Fruit fly (Drosophila melanogaster): ENCODE results near the gene CG31635.

The CG31635 gene

DNA sequence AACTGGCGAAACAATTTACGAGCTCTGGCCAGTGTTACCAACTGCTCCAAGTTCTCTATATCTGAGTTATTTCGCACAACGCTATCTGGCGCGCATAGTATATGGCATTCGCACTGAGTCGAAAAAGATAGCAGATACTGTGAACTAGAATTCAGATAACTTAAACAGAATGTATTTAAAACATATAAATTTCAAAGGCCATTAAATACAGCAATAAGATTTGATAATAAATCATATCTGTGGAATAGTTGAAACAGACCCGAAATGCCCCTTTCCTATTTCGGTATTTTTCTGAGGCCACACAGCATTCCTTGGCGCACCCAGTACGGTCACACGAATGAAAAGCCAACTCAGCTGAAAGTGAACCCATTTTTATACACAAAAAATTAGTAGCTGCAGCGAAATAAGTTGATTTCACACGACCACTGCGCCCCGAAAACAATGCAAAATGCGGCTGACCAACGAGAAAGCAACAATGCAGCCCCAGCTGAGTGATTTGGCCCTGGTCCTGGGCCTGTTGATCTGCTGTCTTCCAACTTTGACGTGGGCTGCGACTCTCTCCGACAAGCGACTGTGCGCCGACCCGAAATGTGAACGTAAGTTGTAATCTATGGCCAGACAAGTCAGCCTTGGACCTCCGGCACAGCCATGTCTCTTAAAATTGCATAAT lies at the start of gene CG31635, which contains the start of gene Tango1:
CG31635 (minus strand) TSS at position 30 of the 670 bp plus-strand sequence.
Tango1 (plus strand) TSS at position 304 of the 670 bp plus-strand sequence.
- peak; percentile 20 for TF ChIP-seq noc (tag; optimal IDR thresholded peaks at IDR 0.05)

DNA sequence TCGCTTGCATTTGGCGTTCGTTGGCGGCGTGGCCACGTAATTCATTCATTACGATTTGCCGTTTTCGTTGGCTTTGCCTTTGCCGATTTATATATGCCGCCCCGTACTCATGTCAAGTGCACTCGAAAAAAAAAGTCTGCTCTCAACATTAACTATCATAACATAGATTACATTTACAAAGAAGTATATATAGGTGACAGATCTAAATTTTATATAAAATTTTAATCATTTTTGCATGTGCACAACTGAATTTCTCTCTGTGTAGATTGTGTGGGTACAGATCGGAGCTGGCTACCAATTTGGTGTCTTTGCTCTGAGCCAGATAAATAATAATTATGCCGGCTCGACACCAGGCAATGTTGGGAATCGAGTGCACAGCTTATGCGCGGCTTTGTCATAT lies 49.5 kb upstream of the CG31635 start:
- TF ChIP-seq noc (tag; optimal IDR thresholded peaks at IDR 0.05), result no peak

DNA sequence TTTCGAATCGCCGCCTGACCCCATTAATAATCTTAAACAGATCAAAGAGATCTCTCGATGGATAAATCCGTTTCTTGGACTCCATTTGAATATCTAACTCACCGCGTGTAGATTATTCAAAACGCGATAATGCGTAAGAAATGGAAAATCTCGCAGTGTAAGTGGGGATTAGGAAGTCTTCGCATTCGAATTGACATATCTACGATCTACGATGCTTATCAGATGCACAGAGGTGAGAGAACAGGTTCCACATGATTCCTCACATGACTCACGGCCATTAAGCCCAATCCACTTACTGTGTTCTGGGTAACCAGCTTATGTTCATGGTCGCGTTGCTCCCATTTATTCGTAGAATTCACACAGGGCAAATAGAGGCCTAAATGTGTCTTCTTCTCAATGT lies 47.3 kb upstream of the CG31635 start:
- TF ChIP-seq noc (tag; optimal IDR thresholded peaks at IDR 0.05), result no peak

DNA sequence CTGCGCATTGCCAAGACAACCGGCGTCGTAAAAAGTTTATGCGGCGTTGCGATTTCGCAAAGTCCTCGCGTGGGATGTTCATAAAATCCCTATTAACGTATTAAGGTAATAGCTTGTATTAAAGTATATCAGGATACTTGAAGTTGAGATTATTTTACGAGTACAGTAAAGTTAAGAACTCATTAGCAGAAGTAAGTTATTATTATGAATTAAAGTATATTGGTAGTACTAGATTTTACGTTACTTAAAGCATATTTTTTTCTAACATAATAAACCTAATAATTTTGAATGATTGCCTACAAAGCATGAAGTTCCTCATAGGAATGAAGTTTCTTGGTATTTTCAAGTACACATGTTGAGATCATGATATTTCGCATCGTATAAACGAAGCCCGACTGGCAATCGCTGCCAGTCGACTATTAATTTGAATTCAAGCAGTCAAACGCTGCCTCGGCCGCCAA lies 44.9 kb upstream of the CG31635 start:
- peak; percentile 48 for TF ChIP-seq noc (tag; optimal IDR thresholded peaks at IDR 0.05)

DNA sequence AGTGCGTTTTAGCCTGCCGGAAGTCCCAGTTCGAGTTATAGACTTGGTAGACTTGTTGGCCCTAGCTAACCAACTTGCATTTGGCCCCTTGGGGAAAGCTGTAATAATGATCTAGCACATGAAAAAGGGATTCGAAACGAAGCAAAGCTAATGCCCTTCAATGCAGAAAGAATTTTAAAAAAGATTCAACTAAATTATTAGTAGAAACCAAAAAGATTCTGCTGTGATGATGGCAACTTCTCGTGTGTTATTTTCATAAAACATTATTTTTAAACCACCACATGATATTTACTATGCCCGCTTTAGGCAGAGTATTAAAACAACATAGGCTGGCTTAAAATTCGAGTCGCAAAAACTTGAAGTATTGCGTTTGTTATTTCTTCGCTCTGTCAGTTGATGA lies 43.1 kb upstream of the CG31635 start:
- TF ChIP-seq noc (tag; optimal IDR thresholded peaks at IDR 0.05), result no peak

DNA sequence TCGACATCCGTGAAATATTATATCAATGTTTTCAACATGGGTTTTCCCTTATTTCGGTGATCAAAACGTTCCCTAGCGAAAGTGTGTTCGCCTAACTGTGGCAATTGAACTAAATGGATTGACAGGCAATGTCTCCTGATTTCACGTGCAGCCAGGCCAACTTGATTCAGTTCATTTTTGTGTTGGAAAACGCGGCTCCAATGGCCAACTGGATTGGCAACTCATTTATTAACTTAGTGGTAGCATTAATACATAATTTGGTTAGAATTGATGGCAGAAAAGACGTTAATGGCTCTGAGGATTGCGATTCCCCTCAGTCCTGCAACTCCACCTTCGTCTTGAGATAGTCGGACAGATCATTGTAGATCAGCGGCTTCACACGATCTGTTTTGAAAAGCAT lies 37.7 kb upstream of the CG31635 start, which contains the start of gene CG11327:
CG11327 (minus strand) TSS at position 101 of the 400 bp plus-strand sequence.
- no peak for TF ChIP-seq noc (tag; optimal IDR thresholded peaks at IDR 0.05)

DNA sequence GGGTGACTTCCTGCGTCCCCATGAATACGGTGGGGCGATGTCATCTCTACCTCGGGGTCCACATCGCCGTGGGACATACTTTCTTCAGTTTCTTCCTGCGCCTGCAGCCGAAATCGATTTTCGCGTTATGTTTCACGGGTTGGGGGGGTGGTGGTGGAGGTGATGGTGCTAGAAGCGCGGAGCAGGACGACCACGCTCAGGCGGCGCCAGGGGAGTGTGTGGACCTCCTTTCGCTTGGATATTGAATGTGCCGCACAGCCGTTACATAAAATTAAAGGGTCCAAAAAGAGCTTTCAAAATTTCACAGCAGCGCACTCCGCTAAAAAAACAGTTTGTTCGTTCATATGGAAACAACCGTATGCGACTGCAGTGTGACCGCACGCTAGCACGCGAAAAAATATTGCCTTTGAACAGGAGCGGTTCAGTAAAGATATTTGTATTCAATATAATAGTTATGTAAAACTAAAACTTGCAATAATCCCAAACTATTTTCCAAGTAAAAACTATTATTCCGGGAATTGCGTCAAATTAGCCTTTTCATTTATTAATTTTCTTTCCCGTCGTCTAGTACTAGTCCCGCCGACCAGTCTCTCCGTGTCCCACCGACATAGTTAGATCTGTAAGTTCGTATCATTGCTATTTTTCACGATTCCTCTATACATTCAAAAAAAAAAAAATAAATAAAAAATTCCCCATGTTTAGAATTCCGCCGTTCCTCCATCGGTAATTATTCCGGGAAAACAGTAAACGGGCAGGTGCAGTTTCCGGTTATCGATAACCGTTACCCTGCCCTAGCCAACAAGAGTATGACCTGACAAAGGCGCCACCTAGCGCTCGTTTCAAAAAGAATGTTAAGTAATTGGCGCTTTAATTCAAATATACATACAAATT lies 35.3 kb upstream of the CG31635 start, which contains the start of gene Nhe3:
Nhe3 (minus strand) TSS at position 373 of the 891 bp plus-strand sequence.
- TF ChIP-seq noc (tag; optimal IDR thresholded peaks at IDR 0.05), result peak; percentile 61

DNA sequence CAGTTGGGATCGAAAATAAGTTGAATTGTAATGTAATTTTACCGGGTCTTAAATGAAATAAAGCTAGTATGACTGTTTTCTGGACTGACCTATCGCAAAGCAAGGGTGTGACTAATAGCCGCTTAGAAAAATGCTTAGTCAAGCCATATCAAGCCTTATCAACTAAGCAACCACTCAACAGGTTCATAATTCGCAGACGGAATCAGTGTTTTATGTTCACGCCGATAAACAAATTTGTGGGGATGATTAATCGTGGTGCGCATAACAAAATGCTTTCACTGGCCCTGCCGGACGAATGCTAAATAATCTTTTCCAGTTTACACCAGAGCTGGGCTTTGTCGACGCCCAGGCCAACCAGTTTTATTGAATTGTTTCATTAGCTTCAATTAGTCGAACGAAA lies 34.0 kb upstream of the CG31635 start:
- peak; percentile 47 for TF ChIP-seq noc (tag; optimal IDR thresholded peaks at IDR 0.05)

DNA sequence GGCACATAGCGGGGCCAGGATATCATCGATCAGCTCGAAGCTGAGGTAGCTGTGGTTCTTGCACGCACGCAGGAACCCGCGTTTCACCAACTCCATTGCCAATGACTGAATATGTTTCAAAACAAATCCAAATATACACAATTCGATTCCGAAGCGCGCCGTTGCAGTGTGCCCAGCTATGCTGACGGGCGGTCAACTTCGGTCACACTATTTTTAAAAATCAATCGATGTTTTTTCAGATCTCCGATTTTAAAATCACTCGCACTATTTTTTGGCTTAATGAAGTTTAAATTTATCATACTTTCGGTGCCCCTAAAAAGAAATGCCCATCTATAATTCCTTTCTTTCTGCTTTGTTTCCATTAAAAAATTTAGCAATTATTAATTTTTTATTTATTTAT lies 28.5 kb upstream of the CG31635 start, which contains the start of gene Nse1:
Nse1 (minus strand) TSS at position 173 of the 400 bp plus-strand sequence.
- TF ChIP-seq noc (tag; optimal IDR thresholded peaks at IDR 0.05), result no peak

DNA sequence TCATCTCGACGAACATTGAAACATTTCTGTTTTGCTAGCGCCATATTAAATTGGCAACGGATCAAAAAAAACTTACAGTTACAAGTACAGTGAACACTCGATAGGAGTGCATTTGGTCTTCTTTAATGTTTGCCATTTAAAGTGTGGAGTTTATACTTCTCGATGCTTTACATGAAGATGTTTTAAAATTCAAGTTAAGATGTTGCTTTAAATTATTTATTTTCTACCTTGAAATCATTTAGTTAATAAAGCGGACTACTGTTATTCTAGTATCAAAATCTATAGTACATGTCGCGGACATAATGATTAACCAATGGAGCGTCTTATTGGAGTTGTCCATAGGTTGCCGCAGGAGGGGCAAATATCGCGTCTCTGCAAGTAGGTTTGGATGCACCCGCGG lies 27.6 kb upstream of the CG31635 start, which contains the start of gene cort:
cort (minus strand) TSS at position 101 of the 400 bp plus-strand sequence.
- TF ChIP-seq noc (tag; optimal IDR thresholded peaks at IDR 0.05), result no peak

DNA sequence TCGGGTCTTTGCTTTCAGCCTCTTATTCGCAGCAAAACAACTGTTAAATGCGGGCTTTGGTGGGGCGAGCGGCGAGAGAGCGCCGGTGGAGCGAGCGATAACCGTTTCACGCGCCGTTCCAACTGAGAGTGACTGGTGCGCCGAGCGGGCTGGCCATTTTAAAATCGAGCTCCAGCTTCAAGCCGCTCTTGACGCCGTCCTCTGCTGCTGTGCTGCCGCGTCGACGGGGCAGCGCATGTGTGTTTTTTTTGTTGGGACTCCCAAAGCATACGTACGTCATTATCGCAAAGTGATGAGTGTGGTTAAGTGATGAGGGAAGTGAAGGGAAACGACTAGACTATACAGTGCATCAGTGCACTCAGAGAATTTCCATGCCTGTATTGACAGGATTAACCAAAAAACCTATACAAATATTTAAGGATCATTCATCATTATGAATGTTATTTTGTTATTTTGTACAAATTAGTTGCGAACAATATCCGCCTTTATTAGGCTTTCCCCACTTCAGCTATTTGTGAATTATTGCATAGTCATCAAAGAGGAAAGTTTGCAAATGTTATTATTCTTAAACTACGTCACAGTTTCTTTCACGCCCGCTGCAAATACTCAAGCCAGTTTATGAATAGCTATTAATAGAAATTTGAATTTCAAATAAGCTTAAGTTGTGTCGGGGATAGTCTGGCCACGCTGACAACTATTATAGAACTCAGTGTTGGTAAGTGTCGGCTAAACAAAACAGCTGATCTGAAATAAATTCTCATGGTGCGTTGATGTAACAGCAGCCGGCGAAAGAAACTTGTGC lies 24.5 kb upstream of the CG31635 start, which contains the start of gene Spn27A:
Spn27A (minus strand) TSS at position 137 of the 802 bp plus-strand sequence.
- peak; percentile 17 for TF ChIP-seq noc (tag; optimal IDR thresholded peaks at IDR 0.05)

DNA sequence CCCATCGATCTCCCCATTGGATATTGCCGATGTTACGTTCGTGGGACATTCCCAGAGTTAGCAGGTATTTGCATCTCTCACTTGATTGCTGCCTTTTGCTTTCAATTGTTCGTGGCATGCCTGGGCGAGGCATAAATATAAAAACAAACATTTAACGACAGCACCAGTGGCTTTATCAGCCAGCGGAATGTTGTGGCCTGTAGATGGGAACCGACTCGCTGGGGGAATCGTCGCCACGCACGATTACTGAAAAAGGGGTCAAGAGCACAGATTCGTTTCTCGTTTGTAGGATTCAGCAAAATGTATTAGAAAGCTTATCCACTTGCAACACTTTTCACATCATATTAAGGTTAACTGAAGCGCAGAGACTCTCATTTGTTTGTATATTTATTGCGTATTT lies 22.5 kb upstream of the CG31635 start:
- no peak for TF ChIP-seq noc (tag; optimal IDR thresholded peaks at IDR 0.05)

DNA sequence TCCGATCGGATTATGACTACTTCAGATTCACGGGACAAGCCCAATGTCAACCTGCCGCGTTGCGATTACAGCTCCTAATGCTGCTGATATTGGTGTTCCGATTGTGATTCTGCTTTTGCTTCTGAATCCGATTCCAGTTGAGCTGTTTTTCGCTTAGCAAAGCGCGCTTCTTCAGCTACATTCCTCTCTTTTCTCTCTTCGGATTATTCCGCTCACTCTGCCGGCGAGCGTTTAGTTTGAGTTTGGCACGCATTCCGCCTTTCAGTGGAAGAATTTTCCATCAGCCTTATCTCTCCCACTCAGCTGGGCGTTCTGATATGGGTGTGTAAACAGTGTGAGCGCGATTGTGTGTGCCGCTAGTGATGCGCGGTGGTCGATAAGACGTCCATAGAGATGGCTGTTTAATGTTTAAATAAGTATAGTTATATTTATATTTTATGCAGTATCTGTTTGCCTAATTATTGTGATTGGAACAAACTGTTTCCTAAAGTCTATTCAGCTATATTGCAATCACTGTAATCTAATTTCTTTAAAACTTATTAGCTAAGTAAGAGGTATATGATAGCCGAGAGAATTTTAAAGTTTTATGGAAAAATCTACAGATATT lies 18.9 kb upstream of the CG31635 start, which contains the start of gene Galt:
Galt (minus strand) TSS at position 315 of the 607 bp plus-strand sequence.
- no peak for TF ChIP-seq noc (tag; optimal IDR thresholded peaks at IDR 0.05)

DNA sequence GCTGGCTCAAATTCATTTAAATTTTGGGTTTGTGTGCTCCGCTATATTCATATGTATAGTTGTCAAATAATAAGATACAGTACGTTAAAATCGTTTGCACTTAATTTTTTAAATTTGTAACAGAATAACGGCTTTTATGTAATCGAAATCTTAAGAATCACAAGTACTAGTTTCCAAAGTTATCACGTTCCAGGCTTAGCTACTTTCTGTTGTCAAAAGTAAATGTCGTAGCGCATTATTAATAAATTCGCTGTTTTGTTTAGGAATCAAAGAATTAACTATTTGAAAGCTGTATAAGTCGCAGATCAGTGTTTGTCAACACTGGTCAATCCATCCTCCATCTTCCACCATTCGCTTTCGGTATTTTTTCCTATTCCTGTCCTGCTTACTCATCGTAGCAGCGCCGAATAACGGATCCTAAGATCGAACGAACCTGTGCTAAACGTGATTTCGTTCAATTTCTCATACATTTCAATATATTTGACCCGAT lies 14.7 kb upstream of the CG31635 start, which contains the start of the genes CG13771, CG34310 and cup:
CG13771 (minus strand) TSS at position 51 of the 490 bp plus-strand sequence.
CG34310 (plus strand) TSS at position 103 of the 490 bp plus-strand sequence.
cup (plus strand) TSS at position 103 of the 490 bp plus-strand sequence.
- no peak for TF ChIP-seq noc (tag; optimal IDR thresholded peaks at IDR 0.05)
